Worm (Caenorhabditis elegans): ENCODE data around the gene ZK1290.14.
A peak's percentile ranks its signal among the peaks of the same experiment; 100 is the strongest.

Gene ZK1290.14

DNA sequence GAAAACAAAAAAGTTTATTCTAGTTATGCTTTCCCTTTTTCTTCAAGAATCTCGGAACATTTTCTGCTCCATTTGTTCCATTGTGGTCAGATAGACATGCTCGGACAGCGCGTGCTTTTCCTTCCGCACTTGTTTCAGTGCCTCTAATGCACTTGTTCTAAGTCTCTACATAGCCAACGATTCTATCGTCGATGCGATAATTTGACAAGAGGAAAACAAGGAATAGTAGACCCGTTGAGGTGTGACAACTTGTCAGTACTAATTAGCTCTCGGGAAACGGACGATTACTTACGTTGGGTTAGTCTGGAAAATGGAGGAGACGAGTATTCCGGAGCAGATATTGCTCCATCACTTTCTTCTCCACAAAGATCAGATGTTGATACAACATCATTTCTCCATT is 32.9 kb upstream of the ZK1290.14 start:
- no peak for TF ChIP-seq elt-1 (tag; optimal IDR thresholded peaks at IDR 0.05; ENCODE audit: borderline replicate concordance, insufficient read depth)
- TF ChIP-seq lsy-2 (tag; optimal IDR thresholded peaks at IDR 0.05), result no peak
- peak; percentile 26 for TF ChIP-seq ces-1 (GFP tag; optimal IDR thresholded peaks at IDR 0.05)

- TF ChIP-seq nhr-28 (tag; optimal IDR thresholded peaks at IDR 0.05) (no peak), elt-3 (tag; optimal IDR thresholded peaks at IDR 0.05) (no peak), nhr-237 (tag; optimal IDR thresholded peaks at IDR 0.05) (no peak), ztf-11 (tag; optimal IDR thresholded peaks at IDR 0.05) (no peak), bed-3 (GFP tag; optimal IDR thresholded peaks at IDR 0.05) (no peak), ceh-43 (GFP tag; optimal IDR thresholded peaks at IDR 0.05) (no peak), blmp-1 (tag; optimal IDR thresholded peaks at IDR 0.05) (no peak), tbx-8 (GFP tag; optimal IDR thresholded peaks at IDR 0.05) (no peak), cnd-1 (tag; optimal IDR thresholded peaks at IDR 0.05) (no peak), ham-2 (GFP tag; optimal IDR thresholded peaks at IDR 0.05) (no peak), unc-39 (tag; optimal IDR thresholded peaks at IDR 0.05) (no peak), hlh-1 (tag; optimal IDR thresholded peaks at IDR 0.05) (no peak), ceh-39 (tag; optimal IDR thresholded peaks at IDR 0.05) (no peak), ces-1 (GFP tag; optimal IDR thresholded peaks at IDR 0.05) (no peak), lin-13 (tag; optimal IDR thresholded peaks at IDR 0.05) (no peak), ceh-83 (GFP tag; optimal IDR thresholded peaks at IDR 0.05) (no peak), pha-4 (tag; optimal IDR thresholded peaks at IDR 0.05) (no peak), M03D4.4 (tag; optimal IDR thresholded peaks at IDR 0.05) (no peak), nhr-2 (tag; optimal IDR thresholded peaks at IDR 0.05) (no peak)
Measured at ce11 chrII:7583555-7583954, 28.2 kb upstream of the ZK1290.14 start, which contains the start of gene mks-3. mks-3 (minus strand) TSS chrII:7583655.

DNA sequence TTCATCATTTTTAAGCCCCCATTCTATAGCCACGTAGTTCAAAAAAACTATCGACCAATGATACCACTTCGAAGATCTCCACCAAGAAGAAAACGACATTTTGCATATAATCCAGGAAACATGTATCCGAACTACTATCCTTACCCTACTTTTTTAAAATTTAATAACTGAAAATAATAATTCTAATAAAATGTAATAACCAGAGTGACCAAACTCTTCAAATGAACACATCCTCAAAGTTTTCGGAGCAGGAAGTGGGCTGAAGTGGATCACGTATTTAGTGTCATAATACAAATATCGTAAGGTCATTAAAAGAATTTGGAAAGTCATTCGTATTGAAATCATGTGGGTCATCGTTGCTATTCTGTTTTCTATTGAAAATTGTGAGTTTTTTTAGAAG is 22.0 kb upstream of the ZK1290.14 start, which contains the start of gene F35D2.6:
F35D2.6 (plus strand) TSS at position 301 of the 400 bp plus-strand sequence.
- no peak for TF ChIP-seq nhr-76 (tag; optimal IDR thresholded peaks at IDR 0.05)
- no peak for TF ChIP-seq ces-1 (GFP tag; optimal IDR thresholded peaks at IDR 0.05)

- TF ChIP-seq tbx-8 (GFP tag; optimal IDR thresholded peaks at IDR 0.05) (no peak), mls-2 (tag; optimal IDR thresholded peaks at IDR 0.05) (no peak), nhr-12 (tag; optimal IDR thresholded peaks at IDR 0.05) (no peak), pha-4 (tag; optimal IDR thresholded peaks at IDR 0.05) (no peak), hlh-1 (tag; optimal IDR thresholded peaks at IDR 0.05) (no peak), nhr-237 (tag; optimal IDR thresholded peaks at IDR 0.05) (no peak), nhr-28 (tag; optimal IDR thresholded peaks at IDR 0.05) (no peak), lin-13 (tag; optimal IDR thresholded peaks at IDR 0.05) (no peak), ceh-39 (tag; optimal IDR thresholded peaks at IDR 0.05) (no peak), ztf-11 (tag; optimal IDR thresholded peaks at IDR 0.05) (no peak), M03D4.4 (tag; optimal IDR thresholded peaks at IDR 0.05) (no peak), zip-8 (tag; optimal IDR thresholded peaks at IDR 0.05) (no peak), mab-5 (tag; optimal IDR thresholded peaks at IDR 0.05) (no peak), mep-1 (tag; optimal IDR thresholded peaks at IDR 0.05) (no peak), ces-1 (GFP tag; optimal IDR thresholded peaks at IDR 0.05) (no peak), unc-120 (tag; optimal IDR thresholded peaks at IDR 0.05; ENCODE audit: poor library complexity, severe bottlenecking) (no peak), snpc-4 (tag; optimal IDR thresholded peaks at IDR 0.05) (no peak), ceh-83 (GFP tag; optimal IDR thresholded peaks at IDR 0.05) (no peak), lsy-2 (tag; optimal IDR thresholded peaks at IDR 0.05) (no peak)
Measured at ce11 chrII:7575614-7576013, 20.2 kb upstream of the ZK1290.14 start, which contains the start of gene F35D2.1. F35D2.1 (plus strand) TSS chrII:7575914.

DNA sequence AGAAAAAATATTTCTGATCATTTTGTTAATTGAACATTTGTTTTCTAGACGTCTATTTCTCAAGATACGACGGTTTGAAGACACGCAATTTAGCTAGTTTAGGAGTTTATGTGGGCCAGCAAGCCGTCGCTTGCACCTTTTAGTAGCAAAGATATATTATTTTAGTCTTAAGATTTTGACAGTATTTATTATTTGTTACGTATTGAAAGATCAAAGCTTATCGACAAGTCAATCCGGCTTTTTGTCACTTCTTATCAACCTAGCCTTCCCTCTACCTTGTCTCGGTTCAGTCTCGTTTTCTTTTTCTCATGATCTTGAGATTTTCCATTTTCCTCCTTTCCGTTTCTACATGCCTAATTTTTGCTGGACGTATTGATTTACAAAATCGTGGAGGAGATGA is 18.8 kb upstream of the ZK1290.14 start, which contains the start of gene F35D2.2:
F35D2.2 (plus strand) TSS at position 301 of the 400 bp plus-strand sequence.
- TF ChIP-seq nhr-2 (tag; optimal IDR thresholded peaks at IDR 0.05), result no peak
- TF ChIP-seq unc-62 (GFP tag; optimal IDR thresholded peaks at IDR 0.05), result no peak
- no peak for TF ChIP-seq flh-1 (GFP tag; optimal IDR thresholded peaks at IDR 0.05)
- TF ChIP-seq tbx-8 (GFP tag; optimal IDR thresholded peaks at IDR 0.05), result no peak
- no peak for TF ChIP-seq nhr-76 (tag; optimal IDR thresholded peaks at IDR 0.05)
- no peak for TF ChIP-seq ham-2 (GFP tag; optimal IDR thresholded peaks at IDR 0.05)
- no peak for TF ChIP-seq ceh-83 (GFP tag; optimal IDR thresholded peaks at IDR 0.05)
- TF ChIP-seq drap-1 (GFP tag; optimal IDR thresholded peaks at IDR 0.05), result no peak
- no peak for TF ChIP-seq ceh-43 (GFP tag; optimal IDR thresholded peaks at IDR 0.05)
- TF ChIP-seq sptf-1 (tag; optimal IDR thresholded peaks at IDR 0.05), result no peak
- no peak for TF ChIP-seq lsy-2 (tag; optimal IDR thresholded peaks at IDR 0.05)
